Worm (Caenorhabditis elegans) whole organism, young adult: Measurements from ENCODE around the gene F14F9.4.

Source experiments
- somi-1 ChIP-seq: fragments of 200-800 bp; sonication (Bioruptor generic); optimal IDR thresholded peaks from 2 replicates; lab custom pipeline; 2018; ENCODE audit warnings: mild to moderate bottlenecking, missing genetic modification characterization, missing compliant biosample characterization
- unc-62 ChIP-seq: fragments of 150-350 bp; optimal IDR thresholded peaks from 2 replicates; lab custom pipeline; 2014; ENCODE audit warnings: missing biosample characterization, missing genetic modification reagents, missing genetic modification characterization

ce11 chrV:5132441-5132840 is at the start of gene F14F9.4:
- no peak for TF ChIP-seq somi-1 (GFP tag; lab: Kevin White, UChicago)
- no peak for TF ChIP-seq unc-62
